Worm (Caenorhabditis elegans) whole organism, L1 larva: ENCODE data around the gene miz-1.

Experiments
- aha-1 ChIP-seq: fragments of 150-350 bp; optimal IDR thresholded peaks from 2 replicates; lab custom pipeline; 2014; ENCODE audit warnings: missing biosample characterization, missing genetic modification characterization
- aly-2 ChIP-seq: fragments of 150-350 bp; optimal IDR thresholded peaks from 2 replicates; lab custom pipeline; 2014; ENCODE audit warnings: missing biosample characterization, missing genetic modification characterization
- ama-1 ChIP-seq: fragments of 150-350 bp; optimal IDR thresholded peaks from 2 replicates; lab custom pipeline; 2014
- dpl-1 ChIP-seq, 3 experiments: fragments of 150-350 bp in 2 of 3; sonication (generic microtip) in 1 of 3; optimal IDR thresholded peaks; 2 replicates each; lab custom pipeline; 2014 to 2017; ENCODE audit warnings: missing biosample characterization in 3 of 3, missing genetic modification characterization in 3 of 3, missing genetic modification reagents in 3 of 3
- elt-3 ChIP-seq, 6 experiments: fragments of 150-350 bp in 1 of 6; sonication (generic microtip); optimal IDR thresholded peaks; 2 replicates each; lab custom pipeline; 2017 to 2018; ENCODE audit warnings: missing biosample characterization in 6 of 6, missing genetic modification characterization in 6 of 6, inconsistent platforms in 1 of 6
- fkh-4 ChIP-seq: sonication (generic microtip); optimal IDR thresholded peaks from 2 replicates; lab custom pipeline; 2016; ENCODE audit warnings: missing compliant biosample characterization, missing genetic modification characterization, borderline replicate concordance
- rnt-1 ChIP-seq: sonication (generic microtip); optimal IDR thresholded peaks from 2 replicates; lab custom pipeline; 2016; ENCODE audit warnings: mild to moderate bottlenecking, missing genetic modification characterization, moderate library complexity, missing compliant biosample characterization
- ztf-11 ChIP-seq, 2 experiments: sonication (generic microtip); optimal IDR thresholded peaks; 2 replicates each; lab custom pipeline; 2016 to 2017; ENCODE audit warnings: missing genetic modification characterization in 2 of 2, missing biosample characterization in 1 of 2, missing compliant biosample characterization in 1 of 2

DNA sequence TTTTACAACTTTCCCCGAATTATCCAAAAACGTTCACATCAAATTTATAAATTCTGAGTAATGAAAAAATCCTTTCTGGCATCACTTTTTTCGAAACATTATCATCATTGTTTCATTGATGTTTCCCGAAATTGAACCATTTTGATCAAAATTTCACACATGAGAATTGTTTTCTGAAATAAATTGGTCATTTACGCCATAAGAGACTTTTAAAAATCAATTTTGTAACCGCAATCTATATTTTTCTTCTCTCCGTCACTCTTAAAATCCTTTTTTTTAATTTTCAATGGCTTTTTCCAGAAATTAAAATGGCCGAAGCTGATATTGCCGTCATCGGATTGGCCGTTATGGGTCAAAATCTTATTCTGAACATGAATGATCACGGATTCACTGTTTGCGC is 42.8 kb upstream of the miz-1 start, which contains the start of gene T25B9.9:
- TF ChIP-seq rnt-1, result no peak
- TF ChIP-seq fkh-4, result no peak
- TF ChIP-seq elt-3 (tag; optimal IDR thresholded peaks at IDR 0.05; lab: Kevin White, UChicago), result no peak
- no peak for TF ChIP-seq aha-1 (tag; lab: Kevin White, UChicago)
- no peak for TF ChIP-seq ama-1 (lab: Kevin White, UChicago)
- no peak for TF ChIP-seq aly-2 (tag; lab: Kevin White, UChicago)
- TF ChIP-seq ztf-11 (tag; optimal IDR thresholded peaks at IDR 0.05; lab: Kevin White, UChicago), result no peak
- no peak for TF ChIP-seq dpl-1 (GFP tag; optimal IDR thresholded peaks at IDR 0.05; lab: Kevin White, UChicago)
